Worm (Caenorhabditis elegans) whole organism, mixed stage, embryonic: ENCODE measurements around the gene twk-5.

ENCODE experiments used
- mep-1 ChIP-seq: fragments of 150-350 bp; optimal IDR thresholded peaks from 2 replicates; lab custom pipeline; 2017; ENCODE audit warnings: missing biosample characterization, missing genetic modification reagents, missing genetic modification characterization, inconsistent platforms
- nhr-76 ChIP-seq: sonication (generic microtip); optimal IDR thresholded peaks from 2 replicates; lab custom pipeline; 2017; ENCODE audit warnings: missing biosample characterization, missing genetic modification characterization
- snpc-4 ChIP-seq: fragments of 150-350 bp; optimal IDR thresholded peaks from 2 replicates; lab custom pipeline; 2014; ENCODE audit warnings: missing biosample characterization, missing genetic modification characterization
- sptf-1 ChIP-seq: sonication (generic microtip); optimal IDR thresholded peaks from 2 replicates; lab custom pipeline; 2017; ENCODE audit warnings: mild to moderate bottlenecking, missing genetic modification characterization, moderate library complexity, missing compliant biosample characterization
- unc-39 ChIP-seq: fragments of 150-350 bp; optimal IDR thresholded peaks from 2 replicates; lab custom pipeline; 2014; ENCODE audit warnings: missing biosample characterization, missing genetic modification characterization

DNA sequence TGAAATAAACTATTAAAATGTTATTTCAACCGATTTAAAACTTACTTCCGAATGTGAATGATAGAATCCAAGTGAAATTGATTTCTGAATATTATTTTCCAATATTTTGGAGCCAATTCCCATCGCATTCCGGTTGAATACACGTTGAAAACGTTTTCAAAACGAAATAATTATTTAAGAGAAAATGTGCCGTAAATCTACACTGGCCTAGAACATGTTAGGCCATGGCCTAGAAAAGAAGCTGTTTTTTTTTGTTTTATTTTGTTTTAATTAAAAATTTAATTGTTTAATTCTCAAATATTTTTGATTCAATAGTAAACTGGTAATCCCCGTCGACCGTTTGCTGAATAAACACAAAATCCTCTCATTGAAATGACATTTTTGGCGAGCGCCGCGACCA, 21.2 kb downstream of the twk-5 start:
- no peak for TF ChIP-seq nhr-76 (tag; lab: Kevin White, UChicago)
- no peak for TF ChIP-seq mep-1 (tag; lab: Kevin White, UChicago)
- no peak for TF ChIP-seq snpc-4 (tag; lab: Kevin White, UChicago)
- TF ChIP-seq unc-39 (tag; lab: Kevin White, UChicago): no peak
- TF ChIP-seq sptf-1 (tag; lab: Kevin White, UChicago): no peak
